Fruit fly (Drosophila melanogaster): ENCODE results near the gene ppan.

The ppan gene

dm6 chr3R:21116057-21116456 lies at the start of gene ppan (continued):
- TF ChIP-seq Dbx (GFP tag; IDR thresholded peaks at IDR 0.05) (0 out of 3 replicates have a peak, but pooled peaks have one; percentile 10), zen (tag; optimal IDR thresholded peaks at IDR 0.05) (no peak), CG17912 (GFP tag; optimal IDR thresholded peaks at IDR 0.05) (no peak), CG31224 (GFP tag; IDR thresholded peaks at IDR 0.05) (no peak), CG2202 (tag; optimal IDR thresholded peaks at IDR 0.05) (no peak), CG4820 (GFP tag; optimal IDR thresholded peaks at IDR 0.05) (no peak), Dp (GFP tag; optimal IDR thresholded peaks at IDR 0.05) (peak; percentile 84), Opbp (GFP tag; IDR thresholded peaks at IDR 0.05; ENCODE audit: partially characterized antibody) (peak; percentile 17; the same call in 1 of the 3 replicates), CG17612 (GFP tag; IDR thresholded peaks at IDR 0.05) (no peak), kni (GFP tag; optimal IDR thresholded peaks at IDR 0.05) (no peak), CG11723 (GFP tag; optimal IDR thresholded peaks at IDR 0.05) (no peak), exex (tag; optimal IDR thresholded peaks at IDR 0.05) (no peak), CG8089 (GFP tag; optimal IDR thresholded peaks at IDR 0.05) (no peak), Eip74EF (GFP tag; optimal IDR thresholded peaks at IDR 0.05) (no peak), zfh1 (GFP tag; IDR thresholded peaks at IDR 0.05) (no peak), CG15011 (GFP tag; optimal IDR thresholded peaks at IDR 0.05) (no peak), Med (GFP tag) (peak; percentile 70), CG13287 (GFP tag; IDR thresholded peaks at IDR 0.05; ENCODE audit: partially characterized antibody) (peak; percentile 64), sr (GFP tag; IDR thresholded peaks at IDR 0.05) (no peak), pan (optimal IDR thresholded peaks at IDR 0.05) (no peak), pan (GFP tag; optimal IDR thresholded peaks at IDR 0.05 in 1 of 2, IDR thresholded peaks at IDR 0.05 in 1 of 2) (no peak), CG12155 (GFP tag; optimal IDR thresholded peaks at IDR 0.05) (no peak), CG17385 (GFP tag; optimal IDR thresholded peaks at IDR 0.05) (no peak), pho (GFP tag; optimal IDR thresholded peaks at IDR 0.05) (no peak), sqz (GFP tag; optimal IDR thresholded peaks at IDR 0.05) (no peak), hb (GFP tag; IDR thresholded peaks at IDR 0.05; ENCODE audit: partially characterized antibody) (no peak), CG12299 (tag; optimal IDR thresholded peaks at IDR 0.05) (no peak), sc (optimal IDR thresholded peaks at IDR 0.05) (no peak), sc (GFP tag; optimal IDR thresholded peaks at IDR 0.05) (no peak), CG12942 (GFP tag; optimal IDR thresholded peaks at IDR 0.05) (no peak), nerfin-1 (tag; optimal IDR thresholded peaks at IDR 0.05) (no peak), croc (GFP tag; conservative IDR thresholded peaks at IDR 0.05) (no peak), corto (GFP tag; optimal IDR thresholded peaks at IDR 0.05) (no peak), Awh (GFP tag; IDR thresholded peaks at IDR 0.05) (no peak), NK7.1 (GFP tag; optimal IDR thresholded peaks at IDR 0.05) (no peak), CG13775 (GFP tag; optimal IDR thresholded peaks at IDR 0.05) (no peak), C15 (GFP tag; IDR thresholded peaks at IDR 0.05) (no peak), CG11398 (GFP tag; optimal IDR thresholded peaks at IDR 0.05) (no peak), ATbp (GFP tag; optimal IDR thresholded peaks at IDR 0.05) (no peak), D (optimal IDR thresholded peaks at IDR 0.05) (no peak), D (GFP tag; optimal IDR thresholded peaks at IDR 0.05) (no peak), tx (GFP tag; optimal IDR thresholded peaks at IDR 0.05) (no peak), Adf1 (GFP tag; IDR thresholded peaks at IDR 0.05) (no peak), crol (GFP tag; IDR thresholded peaks at IDR 0.05) (no peak), YL-1 (GFP tag; optimal IDR thresholded peaks at IDR 0.05) (peak; percentile 84), HmgZ (tag; optimal IDR thresholded peaks at IDR 0.05) (peak; percentile 23), Spps (tag; optimal IDR thresholded peaks at IDR 0.05) (no peak), dysf (GFP tag; IDR thresholded peaks at IDR 0.05) (no peak), CG34376 (GFP tag; optimal IDR thresholded peaks at IDR 0.05) (no peak), CG15269 (tag; optimal IDR thresholded peaks at IDR 0.05) (no peak), caup (GFP tag; optimal IDR thresholded peaks at IDR 0.05; ENCODE audit: severe bottlenecking) (no peak), Xbp1 (GFP tag; optimal IDR thresholded peaks at IDR 0.05) (no peak)
